Fruit fly (Drosophila melanogaster) whole organism: Measurements from ENCODE around the gene Cyp313a5.

ENCODE experiments used
- CG8478 ChIP-seq: fragments of >200 bp; optimal IDR thresholded peaks from 2 replicates; lab custom pipeline; 2018; ENCODE audit warnings: inconsistent platforms
- Dll ChIP-seq: fragments of >200 bp; optimal IDR thresholded peaks from 2 replicates; lab custom pipeline; 2017
- EcR ChIP-seq, 2 experiments: fragments of >200 bp; optimal IDR thresholded peaks; 2 replicates each; lab custom pipeline; 2017; ENCODE audit warnings: missing biosample characterization in 2 of 2, missing genetic modification characterization in 2 of 2, missing genetic modification reagents in 2 of 2
- pan ChIP-seq: fragments of >200 bp; optimal IDR thresholded peaks from 2 replicates; lab custom pipeline; 2017
- psq ChIP-seq: fragments of >200 bp; optimal IDR thresholded peaks from 2 replicates; lab custom pipeline; 2017
- usp ChIP-seq: fragments of >200 bp; optimal IDR thresholded peaks from 2 replicates; lab custom pipeline; 2017; ENCODE audit warnings: missing biosample characterization, missing genetic modification characterization, mixed read lengths

The Cyp313a5 gene

dm6 chr3R:12251534-12251933 is 17.1 kb upstream of the Cyp313a5 start:
- TF ChIP-seq EcR (GFP tag; optimal IDR thresholded peaks at IDR 0.05; lab: Kevin White, UChicago) (no peak), CG8478 (lab: Kevin White, UChicago) (no peak), Dll (lab: Kevin White, UChicago) (no peak), usp (GFP tag; lab: Kevin White, UChicago) (no peak), pan (lab: Kevin White, UChicago) (no peak)

- no peak for TF ChIP-seq EcR (GFP tag; optimal IDR thresholded peaks at IDR 0.05; lab: Kevin White, UChicago)
- TF ChIP-seq Dll (lab: Kevin White, UChicago) = no peak
These were observed 15.7 kb upstream of the Cyp313a5 start for dm6 chr3R:12250204-12250603.

dm6 chr3R:12248243-12248642 is 13.8 kb upstream of the Cyp313a5 start:
- TF ChIP-seq CG8478 (lab: Kevin White, UChicago) (no peak), EcR (GFP tag; optimal IDR thresholded peaks at IDR 0.05; lab: Kevin White, UChicago) (no peak), Dll (lab: Kevin White, UChicago) (no peak), pan (lab: Kevin White, UChicago) (no peak), psq (lab: Kevin White, UChicago) (no peak), usp (GFP tag; lab: Kevin White, UChicago) (no peak)

dm6 chr3R:12244468-12245060 is 10.1 kb upstream of the Cyp313a5 start:
- TF ChIP-seq usp (GFP tag; lab: Kevin White, UChicago) (no peak), EcR (GFP tag; optimal IDR thresholded peaks at IDR 0.05; lab: Kevin White, UChicago) (no peak), psq (lab: Kevin White, UChicago) (no peak), pan (lab: Kevin White, UChicago) (no peak), Dll (lab: Kevin White, UChicago) (no peak), CG8478 (lab: Kevin White, UChicago) (no peak)

- TF ChIP-seq CG8478 (lab: Kevin White, UChicago) (no peak), pan (lab: Kevin White, UChicago) (no peak), EcR (GFP tag; optimal IDR thresholded peaks at IDR 0.05; lab: Kevin White, UChicago) (no peak), Dll (lab: Kevin White, UChicago) (no peak)
These were observed 4.7 kb upstream of the Cyp313a5 start, which contains the start of gene Cyp313a3 for dm6 chr3R:12239166-12239565. Gene Cyp313a3 (minus strand): TSS chr3R:12239266.

- TF ChIP-seq EcR (GFP tag; optimal IDR thresholded peaks at IDR 0.05; lab: Kevin White, UChicago) (no peak), CG8478 (lab: Kevin White, UChicago) (no peak), pan (lab: Kevin White, UChicago) (no peak), psq (lab: Kevin White, UChicago) (no peak), usp (GFP tag; lab: Kevin White, UChicago) (no peak)
These were observed 2.3 kb upstream of the Cyp313a5 start, which contains the start of gene Cyp313a2 for dm6 chr3R:12236804-12237203. Gene Cyp313a2 (minus strand): TSS chr3R:12236904.

dm6 chr3R:12232629-12233028 is 1.9 kb downstream of the Cyp313a5 start, which contains the start of gene Pglym87:
Gene Pglym87 (minus strand): TSS chr3R:12232729.
- TF ChIP-seq pan (lab: Kevin White, UChicago) = no peak
- no peak for TF ChIP-seq usp (GFP tag; lab: Kevin White, UChicago)
- TF ChIP-seq Dll (lab: Kevin White, UChicago) = no peak
- TF ChIP-seq CG8478 (lab: Kevin White, UChicago) = no peak
- no peak for TF ChIP-seq EcR (GFP tag; optimal IDR thresholded peaks at IDR 0.05; lab: Kevin White, UChicago)
- no peak for TF ChIP-seq psq (lab: Kevin White, UChicago)

dm6 chr3R:12229113-12229512 is 5.4 kb downstream of the Cyp313a5 start, which contains the start of gene CG3916:
Gene CG3916 (plus strand): TSS chr3R:12229413.
- no peak for TF ChIP-seq usp (GFP tag; lab: Kevin White, UChicago)
- TF ChIP-seq EcR (GFP tag; optimal IDR thresholded peaks at IDR 0.05; lab: Kevin White, UChicago) = no peak
- TF ChIP-seq CG8478 (lab: Kevin White, UChicago) = no peak
- no peak for TF ChIP-seq Dll (lab: Kevin White, UChicago)
- TF ChIP-seq pan (lab: Kevin White, UChicago) = no peak
- no peak for TF ChIP-seq psq (lab: Kevin White, UChicago)

- TF ChIP-seq psq (lab: Kevin White, UChicago) (no peak), CG8478 (lab: Kevin White, UChicago) (no peak), EcR (GFP tag; optimal IDR thresholded peaks at IDR 0.05; lab: Kevin White, UChicago) (no peak), usp (GFP tag; lab: Kevin White, UChicago) (no peak), Dll (lab: Kevin White, UChicago) (no peak), pan (lab: Kevin White, UChicago) (no peak)
These were observed 8.2 kb downstream of the Cyp313a5 start, which contains the start of gene CG12256 for dm6 chr3R:12226239-12226638. Gene CG12256 (minus strand): TSS chr3R:12226339.

dm6 chr3R:12224919-12225318 is 9.6 kb downstream of the Cyp313a5 start, which contains the start of gene CG17404:
Gene CG17404 (minus strand): TSS chr3R:12225019.
- TF ChIP-seq pan (lab: Kevin White, UChicago) = no peak
- no peak for TF ChIP-seq psq (lab: Kevin White, UChicago)
- no peak for TF ChIP-seq usp (GFP tag; lab: Kevin White, UChicago)
- TF ChIP-seq EcR (GFP tag; optimal IDR thresholded peaks at IDR 0.05; lab: Kevin White, UChicago) = no peak
- no peak for TF ChIP-seq Dll (lab: Kevin White, UChicago)
- TF ChIP-seq CG8478 (lab: Kevin White, UChicago) = no peak

dm6 chr3R:12222093-12222492 is 12.4 kb downstream of the Cyp313a5 start, which contains the start of gene Rsbp15:
Gene Rsbp15 (plus strand): TSS chr3R:12222387.
- TF ChIP-seq usp (GFP tag; lab: Kevin White, UChicago) (no peak), Dll (lab: Kevin White, UChicago) (no peak), psq (lab: Kevin White, UChicago) (no peak), EcR (GFP tag; optimal IDR thresholded peaks at IDR 0.05; lab: Kevin White, UChicago) (no peak), CG8478 (lab: Kevin White, UChicago) (no peak), pan (lab: Kevin White, UChicago) (no peak)
